Worm (Caenorhabditis elegans) whole organism, L1 larva: ENCODE measurements around the gene asd-1.

Experiments
- ceh-88 ChIP-seq: fragments of 200-800 bp; sonication (Bioruptor generic); IDR thresholded peaks from 2 replicates; pipeline ENCODE4 v1.3.6; 2022; ENCODE audit warnings: missing genetic modification characterization, missing compliant biosample characterization
- egl-27 ChIP-seq, 2 experiments: fragments of 150-350 bp in 1 of 2; sonication (generic microtip); optimal IDR thresholded peaks; 3 replicates each; lab custom pipeline; 2017 to 2018; ENCODE audit warnings: missing biosample characterization in 2 of 2, missing genetic modification characterization in 2 of 2, missing genetic modification reagents in 2 of 2
- fkh-10 ChIP-seq: sonication (generic microtip); optimal IDR thresholded peaks from 2 replicates; lab custom pipeline; 2017; ENCODE audit warnings: missing biosample characterization, missing genetic modification reagents, missing genetic modification characterization
- grh-1 ChIP-seq: fragments of 200-800 bp; sonication (Bioruptor generic); IDR thresholded peaks from 2 replicates; pipeline ENCODE4 v1.3.6; 2022; ENCODE audit warnings: missing genetic modification reagents, missing genetic modification characterization, missing compliant biosample characterization
- nhr-237 ChIP-seq: fragments of 150-350 bp; optimal IDR thresholded peaks from 2 replicates; lab custom pipeline; 2014; ENCODE audit warnings: missing biosample characterization, missing genetic modification characterization
- nhr-77 ChIP-seq: fragments of 150-350 bp; optimal IDR thresholded peaks from 2 replicates; lab custom pipeline; 2014; ENCODE audit warnings: missing biosample characterization, missing genetic modification characterization
- pqm-1 ChIP-seq: sonication (generic microtip); optimal IDR thresholded peaks from 3 replicates; lab custom pipeline; 2017; ENCODE audit warnings: missing biosample characterization, missing genetic modification characterization
- unc-86 ChIP-seq: sonication (generic microtip); optimal IDR thresholded peaks from 2 replicates; lab custom pipeline; 2016; ENCODE audit warnings: missing genetic modification characterization, missing compliant biosample characterization
- ztf-11 ChIP-seq, 2 experiments: sonication (generic microtip); optimal IDR thresholded peaks; 2 replicates each; lab custom pipeline; 2016 to 2017; ENCODE audit warnings: missing genetic modification characterization in 2 of 2, missing biosample characterization in 1 of 2, missing compliant biosample characterization in 1 of 2
- ztf-4 ChIP-seq: fragments of 150-350 bp; optimal IDR thresholded peaks from 2 replicates; lab custom pipeline; 2014; ENCODE audit warnings: missing biosample characterization, missing genetic modification characterization

DNA sequence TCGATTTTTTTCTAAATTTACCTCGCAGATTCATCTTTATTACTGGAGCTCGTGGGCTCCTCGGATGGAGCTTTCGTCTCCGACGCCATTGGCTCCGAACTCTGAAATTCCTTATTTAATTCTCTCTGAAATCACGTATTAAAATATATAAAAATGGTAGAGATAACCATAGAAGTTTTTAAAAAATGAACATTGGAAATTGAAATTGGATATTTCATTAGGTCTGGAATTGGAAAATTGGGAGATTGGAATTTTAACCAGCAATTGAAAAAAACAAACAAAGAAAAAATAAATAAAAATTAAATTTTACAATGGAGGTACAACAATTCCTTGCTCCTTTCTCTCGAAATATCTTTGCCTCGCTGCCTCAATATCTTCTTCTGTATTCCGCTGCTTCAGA lies 30.3 kb upstream of the asd-1 start, which contains the start of gene rnf-5:
- no peak for TF ChIP-seq nhr-237 (tag; lab: Kevin White, UChicago)
- TF ChIP-seq pqm-1 (tag; lab: Kevin White, UChicago), result no peak
- no peak for TF ChIP-seq ztf-4 (tag; lab: Kevin White, UChicago)
- no peak for TF ChIP-seq grh-1
- TF ChIP-seq nhr-77 (tag; lab: Kevin White, UChicago), result no peak
- no peak for TF ChIP-seq ceh-88 (GFP tag; lab: Robert Waterston, UW)
- TF ChIP-seq unc-86, result no peak
- TF ChIP-seq ztf-11 (tag; optimal IDR thresholded peaks at IDR 0.05; lab: Kevin White, UChicago), result no peak
- TF ChIP-seq fkh-10 (GFP tag; lab: Kevin White, UChicago), result no peak
- no peak for TF ChIP-seq egl-27 (tag; optimal IDR thresholded peaks at IDR 0.05; lab: Kevin White, UChicago)
